Worm (Caenorhabditis elegans) whole organism, L4/young adult: Measurements from ENCODE around the gene C02F5.13.

Source experiments
- W03F9.2 ChIP-seq: fragments of 150-350 bp; optimal IDR thresholded peaks from 2 replicates; lab custom pipeline; 2014; ENCODE audit warnings: missing biosample characterization, missing genetic modification characterization
- dao-5 ChIP-seq: sonication (generic microtip); optimal IDR thresholded peaks from 2 replicates; lab custom pipeline; 2016; ENCODE audit warnings: missing genotype, missing genetic modification characterization, moderate library complexity, missing compliant biosample characterization
- him-1 ChIP-seq: sonication (generic microtip); optimal IDR thresholded peaks from 2 replicates; lab custom pipeline; 2016; ENCODE audit warnings: missing genotype, missing genetic modification reagents, missing genetic modification characterization, missing compliant biosample characterization

DNA sequence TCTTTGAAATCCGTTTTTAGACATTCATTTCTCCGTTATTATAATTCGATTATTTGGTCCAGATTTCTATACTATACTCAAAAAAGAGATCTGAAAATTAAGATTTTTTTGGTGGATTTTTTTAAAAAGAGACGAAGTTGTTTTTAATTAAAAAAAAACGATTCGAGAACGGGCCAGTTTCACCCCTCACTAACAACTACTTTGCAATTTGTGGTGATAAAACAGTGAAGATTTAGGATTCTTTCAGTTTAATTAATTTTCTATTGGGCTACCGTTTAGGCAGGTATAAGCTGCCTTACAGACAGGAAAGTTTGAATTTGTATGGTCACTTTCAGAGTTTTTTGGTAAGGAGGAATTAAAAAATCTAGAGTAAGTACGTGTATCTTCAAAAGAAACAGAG, 46.0 kb upstream of the C02F5.13 start, which contains the start of gene unc-36:
- no peak for TF ChIP-seq him-1
- no peak for TF ChIP-seq dao-5 (tag; lab: Kevin White, UChicago)
- TF ChIP-seq W03F9.2 (tag; lab: Kevin White, UChicago) = no peak
